Worm (Caenorhabditis elegans): ENCODE measurements around the gene C35A5.4.

The C35A5.4 gene

ce11 chrV:10483995-10484394, 12.8 kb upstream of the C35A5.4 start:
- no peak for TF ChIP-seq aly-1 (tag; optimal IDR thresholded peaks at IDR 0.05)
- no peak for TF ChIP-seq ceh-13 (GFP tag; optimal IDR thresholded peaks at IDR 0.05)
- TF ChIP-seq ceh-36 (tag; optimal IDR thresholded peaks at IDR 0.05) = no peak
- TF ChIP-seq ets-7 (tag; optimal IDR thresholded peaks at IDR 0.05) = no peak
- no peak for TF ChIP-seq scrt-1 (GFP tag; IDR thresholded peaks at IDR 0.05)
- no peak for TF ChIP-seq B0310.2 (tag; optimal IDR thresholded peaks at IDR 0.05)
- TF ChIP-seq flt-1 (GFP tag; IDR thresholded peaks at IDR 0.05) = no peak
- TF ChIP-seq F13C5.2 (tag; optimal IDR thresholded peaks at IDR 0.05) = no peak
- TF ChIP-seq tbx-11 (GFP tag; IDR thresholded peaks at IDR 0.05) = no peak
- no peak for TF ChIP-seq sea-1 (GFP tag; conservative IDR thresholded peaks at IDR 0.05)

- no peak for TF ChIP-seq tbx-37 (GFP tag; conservative IDR thresholded peaks at IDR 0.05)
- TF ChIP-seq hmg-4 (GFP tag; optimal IDR thresholded peaks at IDR 0.05) = no peak
- TF ChIP-seq hmbx-1 (tag; optimal IDR thresholded peaks at IDR 0.05) = no peak
- TF ChIP-seq sea-1 (GFP tag; conservative IDR thresholded peaks at IDR 0.05) = no peak
- no peak for TF ChIP-seq F13C5.2 (tag; optimal IDR thresholded peaks at IDR 0.05)
Observed at ce11 chrV:10484640-10485039, 12.2 kb upstream of the C35A5.4 start, which contains the start of gene Y32F6B.1. Gene Y32F6B.1 (minus strand): TSS chrV:10484740.

ce11 chrV:10485389-10485788, 11.4 kb upstream of the C35A5.4 start:
- TF ChIP-seq ets-7 (tag; optimal IDR thresholded peaks at IDR 0.05) (no peak), F13C5.2 (tag; optimal IDR thresholded peaks at IDR 0.05) (no peak), ama-1 (optimal IDR thresholded peaks at IDR 0.05) (no peak), pes-1 (GFP tag; IDR thresholded peaks at IDR 0.05) (no peak), tbx-11 (GFP tag; IDR thresholded peaks at IDR 0.05) (no peak), hmbx-1 (tag; optimal IDR thresholded peaks at IDR 0.05) (no peak), flt-1 (GFP tag; IDR thresholded peaks at IDR 0.05) (no peak), hnd-1 (tag; optimal IDR thresholded peaks at IDR 0.05) (no peak), tbx-37 (GFP tag; conservative IDR thresholded peaks at IDR 0.05) (no peak), aly-1 (tag; optimal IDR thresholded peaks at IDR 0.05) (no peak), B0310.2 (tag; optimal IDR thresholded peaks at IDR 0.05) (no peak), ceh-13 (GFP tag; optimal IDR thresholded peaks at IDR 0.05) (no peak), scrt-1 (GFP tag; IDR thresholded peaks at IDR 0.05) (no peak), sea-1 (GFP tag; conservative IDR thresholded peaks at IDR 0.05) (no peak), ceh-36 (tag; optimal IDR thresholded peaks at IDR 0.05) (no peak), tra-4 (tag; optimal IDR thresholded peaks at IDR 0.05) (no peak), hmg-4 (GFP tag; optimal IDR thresholded peaks at IDR 0.05) (no peak)

ce11 chrV:10489998-10490397, 6.8 kb upstream of the C35A5.4 start, which contains the start of gene ncx-5:
Gene ncx-5 (minus strand): TSS chrV:10490098.
- TF ChIP-seq flt-1 (GFP tag; IDR thresholded peaks at IDR 0.05) (no peak), F13C5.2 (tag; optimal IDR thresholded peaks at IDR 0.05) (no peak), ets-7 (tag; optimal IDR thresholded peaks at IDR 0.05) (no peak), ceh-13 (GFP tag; optimal IDR thresholded peaks at IDR 0.05) (no peak), tra-4 (tag; optimal IDR thresholded peaks at IDR 0.05) (no peak), ceh-36 (tag; optimal IDR thresholded peaks at IDR 0.05) (no peak), ama-1 (optimal IDR thresholded peaks at IDR 0.05) (no peak), pes-1 (GFP tag; IDR thresholded peaks at IDR 0.05) (no peak), sea-1 (GFP tag; conservative IDR thresholded peaks at IDR 0.05) (no peak), tbx-37 (GFP tag; conservative IDR thresholded peaks at IDR 0.05) (no peak), B0310.2 (tag; optimal IDR thresholded peaks at IDR 0.05) (no peak), scrt-1 (GFP tag; IDR thresholded peaks at IDR 0.05) (no peak), hnd-1 (tag; optimal IDR thresholded peaks at IDR 0.05) (no peak), hmbx-1 (tag; optimal IDR thresholded peaks at IDR 0.05) (no peak), hmg-4 (GFP tag; optimal IDR thresholded peaks at IDR 0.05) (no peak), tbx-11 (GFP tag; IDR thresholded peaks at IDR 0.05) (no peak), aly-1 (tag; optimal IDR thresholded peaks at IDR 0.05) (no peak)

ce11 chrV:10491443-10491842, 5.4 kb upstream of the C35A5.4 start, which contains the start of gene aqp-5:
Gene aqp-5 (plus strand): TSS chrV:10491743.
- TF ChIP-seq tbx-37 (GFP tag; conservative IDR thresholded peaks at IDR 0.05) = no peak
- TF ChIP-seq B0310.2 (tag; optimal IDR thresholded peaks at IDR 0.05) = no peak

- TF ChIP-seq hmg-4 (GFP tag; optimal IDR thresholded peaks at IDR 0.05) = no peak
- TF ChIP-seq sea-1 (GFP tag; conservative IDR thresholded peaks at IDR 0.05) = no peak
- no peak for TF ChIP-seq tbx-11 (GFP tag; IDR thresholded peaks at IDR 0.05)
- no peak for TF ChIP-seq pes-1 (GFP tag; IDR thresholded peaks at IDR 0.05)
Observed at ce11 chrV:10493150-10493549, 3.7 kb upstream of the C35A5.4 start, which contains the start of gene ugt-33. Gene ugt-33 (plus strand): TSS chrV:10493409.

- no peak for TF ChIP-seq tbx-37 (GFP tag; conservative IDR thresholded peaks at IDR 0.05)
- no peak for TF ChIP-seq ceh-13 (GFP tag; optimal IDR thresholded peaks at IDR 0.05)
- no peak for TF ChIP-seq ama-1 (optimal IDR thresholded peaks at IDR 0.05)
- TF ChIP-seq hmg-4 (GFP tag; optimal IDR thresholded peaks at IDR 0.05) = no peak
- no peak for TF ChIP-seq hnd-1 (tag; optimal IDR thresholded peaks at IDR 0.05)
- TF ChIP-seq hmbx-1 (tag; optimal IDR thresholded peaks at IDR 0.05) = no peak
- no peak for TF ChIP-seq sea-1 (GFP tag; conservative IDR thresholded peaks at IDR 0.05)
- no peak for TF ChIP-seq F13C5.2 (tag; optimal IDR thresholded peaks at IDR 0.05)
- no peak for TF ChIP-seq aly-1 (tag; optimal IDR thresholded peaks at IDR 0.05)
Observed at ce11 chrV:10501295-10501694, 4.5 kb downstream of the C35A5.4 start, which contains the start of gene C35A5.3. Gene C35A5.3 (minus strand): TSS chrV:10501395.

ce11 chrV:10503011-10503410, 6.2 kb downstream of the C35A5.4 start, which contains the start of gene C35A5.11:
Gene C35A5.11 (minus strand): TSS chrV:10503111.
- TF ChIP-seq hmbx-1 (tag; optimal IDR thresholded peaks at IDR 0.05) (no peak), ceh-13 (GFP tag; optimal IDR thresholded peaks at IDR 0.05) (no peak), flt-1 (GFP tag; IDR thresholded peaks at IDR 0.05) (no peak), hmg-4 (GFP tag; optimal IDR thresholded peaks at IDR 0.05) (no peak), ceh-36 (tag; optimal IDR thresholded peaks at IDR 0.05) (no peak), sea-1 (GFP tag; conservative IDR thresholded peaks at IDR 0.05) (no peak), tbx-11 (GFP tag; IDR thresholded peaks at IDR 0.05) (no peak), aly-1 (tag; optimal IDR thresholded peaks at IDR 0.05) (no peak), ama-1 (optimal IDR thresholded peaks at IDR 0.05) (no peak), hnd-1 (tag; optimal IDR thresholded peaks at IDR 0.05) (no peak), scrt-1 (GFP tag; IDR thresholded peaks at IDR 0.05) (no peak), F13C5.2 (tag; optimal IDR thresholded peaks at IDR 0.05) (no peak), tra-4 (tag; optimal IDR thresholded peaks at IDR 0.05) (no peak), ets-7 (tag; optimal IDR thresholded peaks at IDR 0.05) (no peak), tbx-37 (GFP tag; conservative IDR thresholded peaks at IDR 0.05) (no peak), B0310.2 (tag; optimal IDR thresholded peaks at IDR 0.05) (no peak), pes-1 (GFP tag; IDR thresholded peaks at IDR 0.05) (no peak)
